Fruit fly (Drosophila melanogaster) S2 (cell line): Measurements from ENCODE around the gene CG3942.

Source experiments
- CG8478 ChIP-seq: fragments of >200 bp; optimal IDR thresholded peaks from 2 replicates; lab custom pipeline; 2018
- CTCF ChIP-seq, 2 experiments: fragments of >200 bp; optimal IDR thresholded peaks; 2 replicates each; lab custom pipeline; 2018

dm6 chr3R:12222093-12222492 lies 31.9 kb upstream of the CG3942 start, which contains the start of gene Rsbp15:
- peak; percentile 86 to 91 for TF ChIP-seq CTCF (optimal IDR thresholded peaks at IDR 0.05; lab: Kevin White, UChicago)
- no peak for TF ChIP-seq CG8478
